Worm (Caenorhabditis elegans) whole organism, L1 larva: ENCODE measurements around the gene K02A6.4.

ENCODE experiments used
- F16B12.6 ChIP-seq: fragments of 150-350 bp; optimal IDR thresholded peaks from 2 replicates; lab custom pipeline; 2014; ENCODE audit warnings: missing biosample characterization, missing genetic modification characterization
- Y116A8C.19 ChIP-seq: sonication (generic microtip); optimal IDR thresholded peaks from 2 replicates; lab custom pipeline; 2016; ENCODE audit warnings: missing compliant biosample characterization, missing genetic modification characterization, borderline replicate concordance
- blmp-1 ChIP-seq: fragments of 150-350 bp; optimal IDR thresholded peaks from 2 replicates; lab custom pipeline; 2014; ENCODE audit warnings: missing biosample characterization, missing genetic modification characterization
- ceh-82 ChIP-seq, 3 experiments: fragments of 150-350 bp in 1 of 3; sonication (generic microtip) in 2 of 3; optimal IDR thresholded peaks; 2 replicates each; lab custom pipeline; 2014 to 2017; ENCODE audit warnings: missing biosample characterization in 3 of 3, missing genetic modification characterization in 3 of 3
- ceh-90 ChIP-seq: sonication (generic microtip); optimal IDR thresholded peaks from 2 replicates; lab custom pipeline; 2016; ENCODE audit warnings: missing genetic modification characterization, missing compliant biosample characterization
- dsc-1 ChIP-seq: sonication (generic microtip); optimal IDR thresholded peaks from 2 replicates; lab custom pipeline; 2016; ENCODE audit warnings: mild to moderate bottlenecking, missing genetic modification characterization, missing compliant biosample characterization
- efl-1 ChIP-seq, 4 experiments: fragments of 150-350 bp; optimal IDR thresholded peaks in 3 of 4; peaks in 1 of 4; 1 replicate in 1 of 4; 2 replicates in 3 of 4; lab custom pipeline; 2014; ENCODE audit warnings: missing biosample characterization in 2 of 4, missing genetic modification characterization in 2 of 4, missing genetic modification reagents in 2 of 4
- egl-13 ChIP-seq: sonication (generic microtip); optimal IDR thresholded peaks from 2 replicates; lab custom pipeline; 2016; ENCODE audit warnings: missing genotype, missing genetic modification reagents, missing genetic modification characterization, missing compliant biosample characterization
- elt-2 ChIP-seq: sonication (generic microtip); optimal IDR thresholded peaks from 2 replicates; lab custom pipeline; 2016; ENCODE audit warnings: missing genetic modification characterization, mild to moderate bottlenecking, inconsistent platforms, missing compliant biosample characterization, missing genetic modification reagents
- elt-3 ChIP-seq, 6 experiments: fragments of 150-350 bp in 1 of 6; sonication (generic microtip); optimal IDR thresholded peaks; 2 replicates each; lab custom pipeline; 2017 to 2018; ENCODE audit warnings: missing biosample characterization in 6 of 6, missing genetic modification characterization in 6 of 6, inconsistent platforms in 1 of 6
- fkh-10 ChIP-seq: sonication (generic microtip); optimal IDR thresholded peaks from 2 replicates; lab custom pipeline; 2017; ENCODE audit warnings: missing biosample characterization, missing genetic modification reagents, missing genetic modification characterization
- fkh-8 ChIP-seq: sonication (generic microtip); optimal IDR thresholded peaks from 2 replicates; lab custom pipeline; 2016; ENCODE audit warnings: mild to moderate bottlenecking, missing genetic modification characterization, missing compliant biosample characterization
- fos-1 ChIP-seq: fragments of 150-350 bp; optimal IDR thresholded peaks from 2 replicates; lab custom pipeline; 2014; ENCODE audit warnings: missing biosample characterization, missing genetic modification characterization
- grh-1 ChIP-seq: fragments of 200-800 bp; sonication (Bioruptor generic); IDR thresholded peaks from 2 replicates; pipeline ENCODE4 v1.3.6; 2022; ENCODE audit warnings: missing genetic modification reagents, missing genetic modification characterization, missing compliant biosample characterization
- isw-1 ChIP-seq: fragments of 200-800 bp; sonication (Bioruptor generic); IDR thresholded peaks from 2 replicates; pipeline ENCODE4 v1.3.6; 2022; ENCODE audit warnings: missing genetic modification characterization, missing compliant biosample characterization
- lin-14 ChIP-seq: fragments of 200-800 bp; sonication (Bioruptor generic); optimal IDR thresholded peaks from 2 replicates; lab custom pipeline; 2018; ENCODE audit warnings: mild to moderate bottlenecking, missing genetic modification characterization, moderate library complexity, missing compliant biosample characterization
- lin-15B ChIP-seq: fragments of 150-350 bp; sonication (generic microtip); optimal IDR thresholded peaks from 3 replicates; lab custom pipeline; 2014; ENCODE audit warnings: missing biosample characterization, missing genetic modification characterization
- lin-35 ChIP-seq, 2 experiments: fragments of 150-350 bp; optimal IDR thresholded peaks; 2 replicates each; lab custom pipeline; 2014; ENCODE audit warnings: missing biosample characterization in 2 of 2, missing genetic modification characterization in 2 of 2, missing genetic modification reagents in 2 of 2
- lsy-2 ChIP-seq, 2 experiments: fragments of 150-350 bp; optimal IDR thresholded peaks; 2 replicates each; lab custom pipeline; 2014; ENCODE audit warnings: missing biosample characterization in 2 of 2, missing genetic modification characterization in 2 of 2
- mab-9 ChIP-seq: fragments of 200-800 bp; sonication (Bioruptor generic); IDR thresholded peaks from 2 replicates; pipeline ENCODE4 v1.3.6; 2022; ENCODE audit warnings: missing genetic modification reagents, missing genetic modification characterization, missing compliant biosample characterization
- mdl-1 ChIP-seq, 2 experiments: fragments of 150-350 bp; optimal IDR thresholded peaks; 2 replicates each; lab custom pipeline; 2014 to 2017; ENCODE audit warnings: missing biosample characterization in 2 of 2, missing genetic modification characterization in 2 of 2, inconsistent platforms in 1 of 2
- mef-2 ChIP-seq: fragments of 150-350 bp; optimal IDR thresholded peaks from 2 replicates; lab custom pipeline; 2014; ENCODE audit warnings: missing biosample characterization, missing genetic modification characterization
- mep-1 ChIP-seq: fragments of 150-350 bp; optimal IDR thresholded peaks from 2 replicates; lab custom pipeline; 2014; ENCODE audit warnings: missing biosample characterization, missing genetic modification characterization
- nhr-12 ChIP-seq: sonication (generic microtip); optimal IDR thresholded peaks from 2 replicates; lab custom pipeline; 2017; ENCODE audit warnings: missing biosample characterization, missing genetic modification characterization
- nhr-19 ChIP-seq: fragments of 200-800 bp; sonication (Bioruptor generic); conservative IDR thresholded peaks from 2 replicates; pipeline ENCODE4 v1.3.6; 2022; ENCODE audit warnings: missing genetic modification characterization, missing compliant biosample characterization
- nhr-20 ChIP-seq: sonication (generic microtip); optimal IDR thresholded peaks from 2 replicates; lab custom pipeline; 2016; ENCODE audit warnings: mild to moderate bottlenecking, missing genetic modification characterization, missing compliant biosample characterization
- nhr-28 ChIP-seq: fragments of 150-350 bp; optimal IDR thresholded peaks from 2 replicates; lab custom pipeline; 2014; ENCODE audit warnings: missing biosample characterization, missing genetic modification characterization
- nhr-47 ChIP-seq: sonication (generic microtip); optimal IDR thresholded peaks from 2 replicates; lab custom pipeline; 2016; ENCODE audit warnings: mild to moderate bottlenecking, missing genetic modification characterization, moderate library complexity, missing compliant biosample characterization
- nhr-71 ChIP-seq: sonication (generic microtip); optimal IDR thresholded peaks from 2 replicates; lab custom pipeline; 2016; ENCODE audit warnings: mild to moderate bottlenecking, missing genetic modification characterization, moderate library complexity, missing compliant biosample characterization
- nhr-85 ChIP-seq: sonication (generic microtip); peaks from one replicate; lab custom pipeline; 2016; ENCODE audit warnings: missing genetic modification characterization, inconsistent platforms, missing compliant biosample characterization
- nhr-90 ChIP-seq: sonication (generic microtip); optimal IDR thresholded peaks from 2 replicates; lab custom pipeline; 2016; ENCODE audit warnings: mild to moderate bottlenecking, missing genetic modification characterization, missing compliant biosample characterization; ENCODE audit not compliant: poor library complexity
- rnt-1 ChIP-seq: sonication (generic microtip); optimal IDR thresholded peaks from 2 replicates; lab custom pipeline; 2016; ENCODE audit warnings: mild to moderate bottlenecking, missing genetic modification characterization, moderate library complexity, missing compliant biosample characterization
- skn-1 ChIP-seq: fragments of 150-350 bp; optimal IDR thresholded peaks from 2 replicates; lab custom pipeline; 2014; ENCODE audit warnings: missing biosample characterization, missing genetic modification characterization
- snu-23 ChIP-seq: sonication (generic microtip); optimal IDR thresholded peaks from 2 replicates; lab custom pipeline; 2016; ENCODE audit warnings: missing genetic modification characterization, missing compliant biosample characterization
- sox-4 ChIP-seq: sonication (generic microtip); optimal IDR thresholded peaks from 2 replicates; lab custom pipeline; 2016; ENCODE audit warnings: missing genetic modification characterization, missing compliant biosample characterization
- swsn-7 ChIP-seq: sonication (generic microtip); optimal IDR thresholded peaks from 2 replicates; lab custom pipeline; 2016; ENCODE audit warnings: missing genetic modification characterization, missing compliant biosample characterization
- tbx-2 ChIP-seq: sonication (generic microtip); optimal IDR thresholded peaks from 2 replicates; lab custom pipeline; 2016; ENCODE audit warnings: missing genetic modification characterization, missing compliant biosample characterization
- tlp-1 ChIP-seq: fragments of 150-350 bp; optimal IDR thresholded peaks from 2 replicates; lab custom pipeline; 2014; ENCODE audit warnings: missing biosample characterization, missing genetic modification characterization
- xbp-1 ChIP-seq: sonication (generic microtip); optimal IDR thresholded peaks from 2 replicates; lab custom pipeline; 2016; ENCODE audit warnings: missing genetic modification characterization, missing compliant biosample characterization

K02A6.4 gene

DNA sequence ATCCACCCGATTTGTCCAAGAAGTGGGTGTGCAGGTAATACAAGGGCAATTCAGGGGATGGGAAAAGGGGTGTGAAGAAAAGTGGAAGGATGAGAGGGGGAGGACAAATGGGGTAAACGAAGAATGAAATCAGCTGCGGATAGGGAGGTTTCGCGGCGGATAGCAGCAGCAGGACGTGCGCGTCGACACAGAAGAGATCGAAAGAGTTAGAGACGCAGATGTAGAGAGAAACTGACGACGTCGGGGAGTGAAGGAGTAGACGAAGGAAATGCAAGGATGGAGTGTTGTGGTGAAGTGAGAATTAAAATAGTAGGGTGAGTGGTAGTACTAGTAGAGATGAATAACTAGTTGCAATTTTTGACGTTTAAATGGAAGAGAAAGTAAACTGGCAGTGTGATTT is 33.7 kb upstream of the K02A6.4 start, which contains the start of gene M60.6:
M60.6 (minus strand) TSS at position 166 of the 400 bp plus-strand sequence.
- TF ChIP-seq nhr-85 (tag; lab: Kevin White, UChicago): peak; percentile 87
- peak; percentile 16 to 32 for TF ChIP-seq efl-1 (optimal IDR thresholded peaks at IDR 0.05; lab: Kevin White, UChicago)
- TF ChIP-seq efl-1 (GFP tag; optimal IDR thresholded peaks at IDR 0.05 in 1 of 2; lab: Kevin White, UChicago): no peak
- peak; percentile 49 for TF ChIP-seq swsn-7 (tag; lab: Kevin White, UChicago)
- TF ChIP-seq isw-1 (GFP tag; lab: Robert Waterston, UW): peak; percentile 21; the same call in 1 of the 2 replicates
- TF ChIP-seq ceh-82 (tag; optimal IDR thresholded peaks at IDR 0.05; lab: Kevin White, UChicago): peak in 1 of 3 experiments; percentile 73
- peak in 1 of 2 experiments; percentile 30 for TF ChIP-seq mdl-1 (tag; optimal IDR thresholded peaks at IDR 0.05; lab: Kevin White, UChicago)
- no peak for TF ChIP-seq dsc-1 (tag; lab: Kevin White, UChicago)
- no peak for TF ChIP-seq elt-3 (tag; optimal IDR thresholded peaks at IDR 0.05; lab: Kevin White, UChicago)
- peak; percentile 60 for TF ChIP-seq nhr-47 (tag; lab: Kevin White, UChicago)
- TF ChIP-seq nhr-12: no peak
- no peak for TF ChIP-seq nhr-28 (tag; lab: Kevin White, UChicago)
- TF ChIP-seq nhr-90: peak; percentile 27
- TF ChIP-seq lsy-2 (tag; optimal IDR thresholded peaks at IDR 0.05; lab: Kevin White, UChicago): peak in 1 of 2 experiments; percentile 42
- TF ChIP-seq blmp-1 (tag; lab: Kevin White, UChicago): peak; percentile 76
- TF ChIP-seq nhr-71 (tag; lab: Kevin White, UChicago): peak; percentile 52
- peak; percentile 32 for TF ChIP-seq egl-13 (tag; lab: Kevin White, UChicago)
- TF ChIP-seq grh-1 (GFP tag; lab: Robert Waterston, UW): 0 out of 2 replicates have a peak, but pooled peaks have one; percentile 22
- peak; percentile 15 for TF ChIP-seq tbx-2 (tag; lab: Kevin White, UChicago)
- TF ChIP-seq fkh-10: peak; percentile 33
- TF ChIP-seq skn-1 (tag; lab: Kevin White, UChicago): peak; percentile 7
- peak; percentile 48 for TF ChIP-seq nhr-20 (tag; lab: Kevin White, UChicago)
- no peak for TF ChIP-seq tlp-1 (tag; lab: Kevin White, UChicago)
- peak; percentile 64 for TF ChIP-seq mep-1 (tag; lab: Kevin White, UChicago)
- peak; percentile 33 for TF ChIP-seq fkh-8 (tag; lab: Kevin White, UChicago)
- TF ChIP-seq fos-1 (tag; lab: Kevin White, UChicago): peak; percentile 16
- peak; percentile 28 for TF ChIP-seq xbp-1 (tag; lab: Kevin White, UChicago)
- peak; percentile 4 to 5 for TF ChIP-seq lin-35 (GFP tag; optimal IDR thresholded peaks at IDR 0.05; lab: Kevin White, UChicago)
- no peak for TF ChIP-seq mef-2 (tag; lab: Kevin White, UChicago)
- TF ChIP-seq rnt-1 (tag; lab: Kevin White, UChicago): peak; percentile 7
- peak; percentile 29 for TF ChIP-seq sox-4
- peak; percentile 61 for TF ChIP-seq snu-23 (GFP tag; lab: Kevin White, UChicago)
- no peak for TF ChIP-seq mab-9 (GFP tag; lab: Robert Waterston, UW)
- TF ChIP-seq nhr-19 (GFP tag; lab: Robert Waterston, UW): 0 out of 2 replicates have a peak, but pooled peaks have one; percentile 18
- peak; percentile 84 for TF ChIP-seq lin-14

DNA sequence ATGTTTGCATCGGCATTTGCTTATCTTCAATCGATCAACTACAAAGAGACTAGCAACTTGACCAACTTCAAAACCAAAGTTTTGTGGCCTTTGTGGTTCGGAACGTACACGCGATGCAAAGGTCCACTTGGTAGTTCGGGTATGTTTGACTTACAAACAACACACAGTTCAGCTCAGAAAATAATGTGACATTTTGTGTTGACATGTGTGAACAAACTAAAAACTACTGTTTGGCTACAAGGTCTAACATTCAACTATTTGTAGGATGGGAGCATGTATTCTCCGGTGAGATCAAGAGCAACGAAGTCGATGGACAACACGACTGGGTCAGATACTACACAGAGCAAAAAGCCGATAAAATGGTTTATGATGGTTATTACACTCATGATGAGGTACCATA is 28.5 kb upstream of the K02A6.4 start:
- TF ChIP-seq Y116A8C.19: no peak
- no peak for TF ChIP-seq F16B12.6 (tag; lab: Kevin White, UChicago)
- no peak for TF ChIP-seq ceh-90 (tag; lab: Kevin White, UChicago)
- no peak for TF ChIP-seq dsc-1 (tag; lab: Kevin White, UChicago)

DNA sequence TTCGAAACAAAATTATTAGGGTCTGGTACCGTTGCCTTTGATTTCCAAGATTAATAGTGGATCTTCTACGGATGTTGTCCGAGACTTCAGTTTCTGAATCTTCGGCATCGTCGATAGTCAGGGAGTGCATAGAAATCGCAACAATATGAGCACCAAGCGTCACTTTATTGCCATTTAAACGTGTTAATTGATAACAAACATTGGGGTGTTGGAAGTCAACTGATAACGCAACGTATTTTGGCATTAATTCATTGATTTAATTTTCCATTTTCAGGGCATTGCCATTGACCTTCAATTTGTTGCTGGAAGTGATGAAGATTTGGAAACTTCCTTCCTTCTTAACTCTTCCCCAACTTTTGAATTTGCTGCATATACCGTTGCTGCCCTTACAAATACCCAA is 27.6 kb upstream of the K02A6.4 start, which contains the start of gene kqt-2:
kqt-2 (minus strand) TSS at position 244 of the 400 bp plus-strand sequence.
- TF ChIP-seq elt-2 (peak; percentile 62), lin-15B (tag; lab: Kevin White, UChicago) (no peak)
